Worm (Caenorhabditis elegans) whole organism, L3 larva: ENCODE results near the gene C47E12.2.

Source experiments
- R02D3.7 ChIP-seq: fragments of 150-350 bp; optimal IDR thresholded peaks from 2 replicates; lab custom pipeline; 2014; ENCODE audit warnings: missing biosample characterization, missing genetic modification characterization
- ZK546.5 ChIP-seq: sonication (generic microtip); optimal IDR thresholded peaks from 2 replicates; lab custom pipeline; 2017; ENCODE audit warnings: missing biosample characterization, missing genetic modification characterization
- aly-2 ChIP-seq: fragments of 150-350 bp; optimal IDR thresholded peaks from 2 replicates; lab custom pipeline; 2014; ENCODE audit warnings: missing biosample characterization, missing genetic modification characterization
- ama-1 ChIP-seq: fragments of 150-350 bp; optimal IDR thresholded peaks from 2 replicates; lab custom pipeline; 2018
- ceh-16 ChIP-seq: sonication (generic microtip); optimal IDR thresholded peaks from 2 replicates; lab custom pipeline; 2017; ENCODE audit warnings: missing biosample characterization, missing genetic modification characterization
- ceh-28 ChIP-seq: fragments of 150-350 bp; optimal IDR thresholded peaks from 2 replicates; lab custom pipeline; 2014; ENCODE audit warnings: missing biosample characterization, missing genetic modification reagents, missing genetic modification characterization
- ceh-82 ChIP-seq: fragments of 150-350 bp; optimal IDR thresholded peaks from 2 replicates; lab custom pipeline; 2014; ENCODE audit warnings: missing biosample characterization, missing genetic modification characterization
- ceh-9 ChIP-seq: sonication (generic microtip); optimal IDR thresholded peaks from 2 replicates; lab custom pipeline; 2018; ENCODE audit warnings: missing biosample characterization, missing genetic modification characterization
- daf-12 ChIP-seq: fragments of 150-350 bp; optimal IDR thresholded peaks from 2 replicates; lab custom pipeline; 2014; ENCODE audit warnings: missing biosample characterization, missing genetic modification reagents, missing genetic modification characterization
- egl-5 ChIP-seq: fragments of 150-350 bp; optimal IDR thresholded peaks from 2 replicates; lab custom pipeline; 2017; ENCODE audit warnings: missing biosample characterization, missing genetic modification reagents, missing genetic modification characterization, inconsistent platforms
- elt-2 ChIP-seq: sonication (generic microtip); optimal IDR thresholded peaks from 2 replicates; lab custom pipeline; 2016; ENCODE audit warnings: missing genetic modification reagents, mild to moderate bottlenecking, missing genetic modification characterization, missing compliant biosample characterization
- elt-3 ChIP-seq, 3 experiments: fragments of 150-350 bp in 1 of 3; sonication (generic microtip) in 2 of 3; optimal IDR thresholded peaks; 2 replicates in 2 of 3; 4 replicates in 1 of 3; lab custom pipeline; 2014 to 2017; ENCODE audit warnings: missing biosample characterization in 3 of 3, missing genetic modification characterization in 3 of 3
- eor-1 ChIP-seq, 2 experiments: fragments of 150-350 bp; optimal IDR thresholded peaks; 2 replicates each; lab custom pipeline; 2014 to 2018; ENCODE audit warnings: missing biosample characterization in 2 of 2, missing genetic modification characterization in 2 of 2
- fkh-10 ChIP-seq: sonication (generic microtip); optimal IDR thresholded peaks from 2 replicates; lab custom pipeline; 2017; ENCODE audit warnings: missing biosample characterization, missing genetic modification reagents, missing genetic modification characterization
- fkh-2 ChIP-seq: fragments of 150-350 bp; optimal IDR thresholded peaks from 2 replicates; lab custom pipeline; 2014; ENCODE audit warnings: missing biosample characterization, missing genetic modification reagents, missing genetic modification characterization
- fos-1 ChIP-seq: fragments of 150-350 bp; optimal IDR thresholded peaks from 2 replicates; lab custom pipeline; 2014; ENCODE audit warnings: missing biosample characterization, missing genetic modification characterization
- hmg-11 ChIP-seq: sonication (generic microtip); optimal IDR thresholded peaks from 2 replicates; lab custom pipeline; 2016; ENCODE audit warnings: missing genetic modification characterization, missing compliant biosample characterization
- lin-15B ChIP-seq: fragments of 150-350 bp; optimal IDR thresholded peaks from 2 replicates; lab custom pipeline; 2014; ENCODE audit warnings: missing biosample characterization, missing genetic modification characterization
- lin-39 ChIP-seq: fragments of 150-350 bp; optimal IDR thresholded peaks from 2 replicates; lab custom pipeline; 2018; ENCODE audit warnings: missing biosample characterization, missing genetic modification reagents, missing genetic modification characterization
- mdl-1 ChIP-seq: fragments of 150-350 bp; optimal IDR thresholded peaks from 2 replicates; lab custom pipeline; 2014; ENCODE audit warnings: missing biosample characterization, missing genetic modification characterization
- nfya-1 ChIP-seq: sonication (generic microtip); optimal IDR thresholded peaks from 2 replicates; lab custom pipeline; 2017; ENCODE audit warnings: missing genetic modification characterization, mild to moderate bottlenecking, missing compliant biosample characterization, antibody characterized with exemption, moderate library complexity; ENCODE audit not compliant: insufficient read depth
- nhr-11 ChIP-seq: fragments of 150-350 bp; optimal IDR thresholded peaks from 2 replicates; lab custom pipeline; 2014; ENCODE audit warnings: missing biosample characterization, missing genetic modification characterization
- nhr-12 ChIP-seq: fragments of 150-350 bp; optimal IDR thresholded peaks from 2 replicates; lab custom pipeline; 2014; ENCODE audit warnings: missing biosample characterization, missing genetic modification characterization
- nhr-23 ChIP-seq: fragments of 150-350 bp; optimal IDR thresholded peaks from 2 replicates; lab custom pipeline; 2014; ENCODE audit warnings: missing biosample characterization, missing genetic modification reagents, missing genetic modification characterization
- nhr-237 ChIP-seq: fragments of 150-350 bp; optimal IDR thresholded peaks from 2 replicates; lab custom pipeline; 2014; ENCODE audit warnings: missing biosample characterization, missing genetic modification characterization
- nhr-25 ChIP-seq: sonication (generic microtip); optimal IDR thresholded peaks from 2 replicates; lab custom pipeline; 2017; ENCODE audit warnings: missing biosample characterization, missing genetic modification characterization
- nhr-28 ChIP-seq: fragments of 150-350 bp; optimal IDR thresholded peaks from 2 replicates; lab custom pipeline; 2014; ENCODE audit warnings: missing biosample characterization, missing genetic modification characterization
- nhr-43 ChIP-seq: sonication (generic microtip); optimal IDR thresholded peaks from 2 replicates; lab custom pipeline; 2016; ENCODE audit warnings: mild to moderate bottlenecking, missing genetic modification characterization, missing compliant biosample characterization; ENCODE audit not compliant: poor library complexity, severe bottlenecking
- nhr-67 ChIP-seq: fragments of 150-350 bp; optimal IDR thresholded peaks from 2 replicates; lab custom pipeline; 2014; ENCODE audit warnings: missing biosample characterization, missing genetic modification characterization
- nhr-77 ChIP-seq: fragments of 150-350 bp; optimal IDR thresholded peaks from 2 replicates; lab custom pipeline; 2014; ENCODE audit warnings: missing biosample characterization, missing genetic modification characterization
- pha-4 ChIP-seq: fragments of 150-350 bp; optimal IDR thresholded peaks from 2 replicates; lab custom pipeline; 2014; ENCODE audit warnings: missing biosample characterization, missing genetic modification reagents, missing genetic modification characterization
- sea-2 ChIP-seq: fragments of 150-350 bp; sonication (generic microtip); optimal IDR thresholded peaks from 4 replicates; lab custom pipeline; 2014; ENCODE audit warnings: missing biosample characterization, missing genetic modification reagents, missing genetic modification characterization
- tbx-2 ChIP-seq: sonication (generic microtip); optimal IDR thresholded peaks from 2 replicates; lab custom pipeline; 2016; ENCODE audit warnings: mild to moderate bottlenecking, missing genetic modification characterization, missing compliant biosample characterization
- unc-39 ChIP-seq: sonication (generic microtip); optimal IDR thresholded peaks from 4 replicates; lab custom pipeline; 2017; ENCODE audit warnings: missing biosample characterization, missing genetic modification characterization
- zag-1 ChIP-seq: fragments of 150-350 bp; optimal IDR thresholded peaks from 2 replicates; lab custom pipeline; 2014; ENCODE audit warnings: missing biosample characterization, missing genetic modification characterization
- ztf-11 ChIP-seq: fragments of 150-350 bp; optimal IDR thresholded peaks from 2 replicates; lab custom pipeline; 2014; ENCODE audit warnings: missing biosample characterization, missing genetic modification characterization
- ztf-4 ChIP-seq: fragments of 150-350 bp; optimal IDR thresholded peaks from 2 replicates; lab custom pipeline; 2014; ENCODE audit warnings: missing biosample characterization, missing genetic modification characterization

The C47E12.2 gene

DNA sequence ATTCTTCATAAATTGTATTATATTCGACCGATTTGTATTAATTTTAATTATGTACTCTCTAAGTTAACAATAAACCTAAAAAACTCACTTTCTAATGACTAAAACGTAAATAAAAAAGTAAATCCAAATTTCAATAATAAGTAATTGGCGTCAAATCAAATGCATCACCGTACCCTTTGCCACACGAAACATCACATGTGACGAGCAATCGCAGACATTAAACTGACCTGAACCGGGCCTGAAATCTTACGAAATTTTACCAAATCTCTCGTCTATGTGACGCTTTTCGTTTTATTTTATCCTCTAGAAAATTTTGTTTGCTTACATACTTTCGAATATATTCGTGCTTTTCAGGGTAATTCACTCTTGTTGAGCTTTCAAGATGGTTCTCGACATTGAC lies at the start of gene C47E12.2, which contains the start of gene sars-1:
TSS of gene C47E12.2 (minus strand) at position 131 of the 400 bp plus-strand sequence.
TSS of gene sars-1 (plus strand) at position 355 of the 400 bp plus-strand sequence.
- no peak for TF ChIP-seq zag-1 (tag; lab: Kevin White, UChicago)
- TF ChIP-seq ztf-4 (tag; lab: Kevin White, UChicago) = no peak
- TF ChIP-seq ZK546.5 (tag; lab: Kevin White, UChicago) = no peak
- TF ChIP-seq lin-15B (tag; lab: Kevin White, UChicago) = peak; percentile 43
- TF ChIP-seq egl-5 (tag; lab: Kevin White, UChicago) = peak; percentile 4
- no peak for TF ChIP-seq eor-1 (tag; optimal IDR thresholded peaks at IDR 0.05; lab: Kevin White, UChicago)
- TF ChIP-seq nfya-1 (tag; lab: Kevin White, UChicago) = peak; percentile 48
- TF ChIP-seq R02D3.7 = no peak
- TF ChIP-seq nhr-12 = no peak
- no peak for TF ChIP-seq elt-2
- no peak for TF ChIP-seq ama-1 (lab: Kevin White, UChicago)
- TF ChIP-seq pha-4 (tag; lab: Kevin White, UChicago) = peak; percentile 49
- no peak for TF ChIP-seq nhr-11 (tag; lab: Kevin White, UChicago)
- TF ChIP-seq nhr-67 (tag; lab: Kevin White, UChicago) = no peak
- peak; percentile 42 for TF ChIP-seq hmg-11

DNA sequence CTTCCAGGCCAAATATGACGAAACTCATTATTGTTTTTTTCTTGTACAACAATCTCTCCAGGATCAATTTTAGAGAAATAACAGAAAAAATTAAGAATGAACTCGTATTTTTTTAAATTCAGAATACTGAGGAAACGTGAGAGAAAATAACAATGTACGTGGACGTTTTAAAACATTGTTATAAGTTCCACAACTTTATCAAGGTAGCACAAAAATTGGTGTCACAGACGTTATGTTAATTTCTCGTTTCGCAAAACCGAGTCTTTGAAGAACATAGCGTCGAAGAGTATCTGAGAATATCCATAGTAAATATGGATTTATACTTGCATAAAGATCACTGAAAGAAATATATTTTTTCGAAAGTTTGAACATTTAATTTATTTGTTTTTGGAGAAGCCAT lies 47.8 kb upstream of the C47E12.2 start, which contains the start of gene T04B2.8:
TSS of gene T04B2.8 (minus strand) at position 101 of the 400 bp plus-strand sequence.
- no peak for TF ChIP-seq egl-5 (tag; lab: Kevin White, UChicago)
- TF ChIP-seq fkh-10 (GFP tag; lab: Kevin White, UChicago) = no peak
- TF ChIP-seq aly-2 (tag; lab: Kevin White, UChicago) = no peak
- TF ChIP-seq nhr-237 (tag; lab: Kevin White, UChicago) = no peak

DNA sequence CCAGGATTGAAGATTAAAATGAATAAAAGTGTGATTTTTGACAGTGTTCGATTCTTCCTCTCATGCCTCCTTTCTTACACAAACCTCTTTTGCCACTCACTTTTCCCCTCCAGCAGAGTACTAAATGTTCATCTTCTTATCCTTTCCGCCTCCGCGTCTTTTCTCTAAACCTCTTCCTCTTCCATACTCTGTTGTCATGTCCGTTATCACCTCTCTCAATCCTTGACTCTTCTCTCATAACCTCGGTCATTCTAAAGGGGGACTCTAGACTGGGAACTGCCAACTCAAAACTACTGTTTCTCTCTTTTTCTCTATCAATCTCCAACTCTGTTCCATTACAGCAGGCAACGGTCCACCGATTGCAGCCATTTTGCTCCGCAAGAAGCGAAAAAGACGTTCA lies 45.0 kb upstream of the C47E12.2 start:
- no peak for TF ChIP-seq nhr-25 (tag; lab: Kevin White, UChicago)
- TF ChIP-seq unc-39 (tag; lab: Kevin White, UChicago) = no peak
- TF ChIP-seq fkh-10 (GFP tag; lab: Kevin White, UChicago) = no peak
- no peak for TF ChIP-seq ceh-16 (tag; lab: Kevin White, UChicago)
- no peak for TF ChIP-seq elt-3 (tag; optimal IDR thresholded peaks at IDR 0.05; lab: Kevin White, UChicago)
- no peak for TF ChIP-seq nhr-12
- TF ChIP-seq fos-1 (tag; lab: Kevin White, UChicago) = no peak
- no peak for TF ChIP-seq tbx-2 (tag; lab: Kevin White, UChicago)
- TF ChIP-seq nfya-1 (tag; lab: Kevin White, UChicago) = no peak
- no peak for TF ChIP-seq sea-2 (GFP tag; lab: Kevin White, UChicago)
- no peak for TF ChIP-seq elt-2
- no peak for TF ChIP-seq nhr-43
- TF ChIP-seq ceh-82 (tag; lab: Kevin White, UChicago) = no peak
- no peak for TF ChIP-seq ztf-11 (tag; lab: Kevin White, UChicago)
- TF ChIP-seq nhr-77 (tag; lab: Kevin White, UChicago) = no peak
- no peak for TF ChIP-seq zag-1 (tag; lab: Kevin White, UChicago)

DNA sequence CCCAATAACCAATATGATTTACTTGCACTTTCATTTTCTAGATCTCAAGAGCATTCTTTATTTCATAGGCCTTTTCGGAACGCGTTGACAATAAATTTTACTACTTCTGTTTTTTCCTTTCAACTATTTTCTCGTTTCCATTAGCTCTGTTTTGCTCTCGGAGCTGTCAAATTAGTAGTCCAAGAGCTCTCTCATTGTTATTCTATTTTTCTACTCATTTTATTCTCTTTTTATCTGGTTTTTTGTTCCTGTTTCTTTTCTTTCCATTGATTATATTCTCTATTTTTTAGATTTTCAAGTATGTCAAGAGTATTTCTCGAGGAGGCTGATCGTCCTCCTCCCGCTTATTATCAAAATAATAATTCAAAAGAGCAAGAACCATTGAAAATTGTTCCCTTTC lies 43.8 kb upstream of the C47E12.2 start, which contains the start of gene T04B2.3:
TSS of gene T04B2.3 (plus strand) at position 301 of the 400 bp plus-strand sequence.
- TF ChIP-seq fkh-2 (tag; lab: Kevin White, UChicago) (no peak), lin-39 (no peak), nfya-1 (tag; lab: Kevin White, UChicago) (no peak), nhr-43 (no peak), daf-12 (tag; lab: Kevin White, UChicago) (no peak), ceh-16 (tag; lab: Kevin White, UChicago) (no peak), ztf-4 (tag; lab: Kevin White, UChicago) (no peak), nhr-28 (tag; lab: Kevin White, UChicago) (no peak), nhr-77 (tag; lab: Kevin White, UChicago) (no peak), ceh-82 (tag; lab: Kevin White, UChicago) (no peak), elt-3 (tag; optimal IDR thresholded peaks at IDR 0.05; lab: Kevin White, UChicago) (no peak), ceh-9 (tag; lab: Kevin White, UChicago) (no peak), tbx-2 (tag; lab: Kevin White, UChicago) (no peak), sea-2 (GFP tag; lab: Kevin White, UChicago) (no peak), mdl-1 (no peak), nhr-23 (no peak), ceh-28 (no peak), ZK546.5 (tag; lab: Kevin White, UChicago) (no peak)
